Fruit fly (Drosophila melanogaster) whole organism, embryonic: ENCODE data around the gene CG5498.

Experiments used
- CG12236 ChIP-seq: fragments of 200-800 bp; sonication (Bioruptor generic); optimal IDR thresholded peaks from 2 replicates; lab custom pipeline; 2016; ENCODE audit warnings: missing biosample characterization, missing genetic modification characterization
- CG1233 ChIP-seq: fragments of 200-800 bp; sonication (Bioruptor generic); optimal IDR thresholded peaks from 4 replicates; lab custom pipeline; 2018; ENCODE audit warnings: missing biosample characterization, mild to moderate bottlenecking, missing genetic modification characterization
- CG12659 ChIP-seq: fragments of 200-800 bp; sonication (Bioruptor generic); optimal IDR thresholded peaks from 3 replicates; lab custom pipeline; 2017; ENCODE audit warnings: mild to moderate bottlenecking, missing biosample characterization, missing genetic modification reagents, missing genetic modification characterization
- CG13775 ChIP-seq: fragments of 200-800 bp; sonication (Bioruptor generic); optimal IDR thresholded peaks from 3 replicates; lab custom pipeline; 2017; ENCODE audit warnings: missing biosample characterization, mild to moderate bottlenecking, missing genetic modification characterization
- CG14667 ChIP-seq: fragments of 200-800 bp; sonication (Bioruptor generic); IDR thresholded peaks from 2 replicates; pipeline ENCODE4 v1.3.6; 2022; ENCODE audit warnings: missing biosample characterization, missing genetic modification characterization
- CG14860 ChIP-seq: fragments of 200-800 bp; sonication (Bioruptor generic); IDR thresholded peaks from 3 replicates; pipeline ENCODE4 v1.3.6; 2022; ENCODE audit warnings: missing biosample characterization, missing genetic modification characterization; ENCODE audit not compliant: partially characterized antibody
- CG15479 ChIP-seq: fragments of 200-800 bp; sonication (Bioruptor generic); optimal IDR thresholded peaks from 3 replicates; lab custom pipeline; 2019; ENCODE audit warnings: missing biosample characterization, mild to moderate bottlenecking, missing genetic modification characterization, moderate library complexity
- CG16815 ChIP-seq: fragments of 200-800 bp; sonication (Bioruptor generic); optimal IDR thresholded peaks from 3 replicates; lab custom pipeline; 2017; ENCODE audit warnings: missing biosample characterization, mild to moderate bottlenecking, missing genetic modification characterization
- CG17361 ChIP-seq: fragments of 200-800 bp; sonication (Bioruptor generic); IDR thresholded peaks from 3 replicates; pipeline ENCODE4 v1.3.6; 2022; ENCODE audit warnings: missing biosample characterization, missing genetic modification characterization
- CG18476 ChIP-seq: fragments of 200-800 bp; sonication (Bioruptor generic); optimal IDR thresholded peaks from 2 replicates; lab custom pipeline; 2016; ENCODE audit warnings: missing biosample characterization, mild to moderate bottlenecking, missing genetic modification characterization
- CG30403 ChIP-seq: fragments of 200-800 bp; sonication (Bioruptor generic); optimal IDR thresholded peaks from 3 replicates; lab custom pipeline; 2016; ENCODE audit warnings: missing biosample characterization, missing genetic modification characterization
- CG30431 ChIP-seq: fragments of 200-800 bp; sonication (Bioruptor generic); optimal IDR thresholded peaks from 2 replicates; lab custom pipeline; 2017; ENCODE audit warnings: missing biosample characterization, missing genetic modification characterization
- CG42726 ChIP-seq: fragments of 200-800 bp; sonication (Bioruptor generic); IDR thresholded peaks from 2 replicates; pipeline ENCODE4 v1.3.6; 2022; ENCODE audit warnings: missing biosample characterization, missing genetic modification characterization; ENCODE audit not compliant: partially characterized antibody
- CG4282 ChIP-seq: fragments of 200-800 bp; sonication (Bioruptor generic); optimal IDR thresholded peaks from 2 replicates; lab custom pipeline; 2016; ENCODE audit warnings: missing biosample characterization, missing genetic modification characterization
- CG4820 ChIP-seq: fragments of 200-800 bp; sonication (Bioruptor generic); optimal IDR thresholded peaks from 3 replicates; lab custom pipeline; 2016; ENCODE audit warnings: missing biosample characterization, missing genetic modification characterization
- CG6689 ChIP-seq: fragments of 200-800 bp; sonication (Bioruptor generic); IDR thresholded peaks from 2 replicates; pipeline ENCODE4 v1.3.6; 2022; ENCODE audit warnings: missing biosample characterization, missing genetic modification characterization
- CG6813 ChIP-seq: fragments of 200-800 bp; sonication (Bioruptor generic); optimal IDR thresholded peaks from 2 replicates; lab custom pipeline; 2017; ENCODE audit warnings: missing biosample characterization, missing genetic modification characterization, mild to moderate bottlenecking, moderate library complexity, missing genetic modification reagents
- CG7357 ChIP-seq: fragments of 200-800 bp; sonication (Bioruptor generic); IDR thresholded peaks from 3 replicates; pipeline ENCODE4 v1.3.6; 2022; ENCODE audit warnings: missing biosample characterization, missing genetic modification characterization
- CHES-1-like ChIP-seq: fragments of 200-800 bp; sonication (Bioruptor generic); optimal IDR thresholded peaks from 2 replicates; lab custom pipeline; 2016; ENCODE audit warnings: missing biosample characterization, missing genetic modification characterization
- Ets97D ChIP-seq: fragments of 200-800 bp; sonication (Bioruptor generic); optimal IDR thresholded peaks from 3 replicates; lab custom pipeline; 2016; ENCODE audit warnings: missing biosample characterization, missing genetic modification characterization
- Lhr ChIP-seq: fragments of 200-800 bp; sonication (Bioruptor generic); optimal IDR thresholded peaks from 3 replicates; lab custom pipeline; 2017; ENCODE audit warnings: mild to moderate bottlenecking, missing biosample characterization, missing genetic modification reagents, missing genetic modification characterization
- NC2α ChIP-seq: fragments of 200-800 bp; sonication (Bioruptor generic); optimal IDR thresholded peaks from 2 replicates; lab custom pipeline; 2016; ENCODE audit warnings: missing biosample characterization, missing genetic modification characterization
- NC2β ChIP-seq: fragments of 200-800 bp; sonication (Bioruptor generic); optimal IDR thresholded peaks from 2 replicates; lab custom pipeline; 2016; ENCODE audit warnings: missing biosample characterization, missing genetic modification characterization
- Rx ChIP-seq: fragments of 200-800 bp; sonication (Bioruptor generic); IDR thresholded peaks from 2 replicates; pipeline ENCODE4 v1.3.6; 2022; ENCODE audit warnings: missing biosample characterization, missing genetic modification characterization
- Ssrp ChIP-seq: fragments of 200-800 bp; sonication (Bioruptor generic); optimal IDR thresholded peaks from 2 replicates; lab custom pipeline; 2018; ENCODE audit warnings: missing biosample characterization, mild to moderate bottlenecking, missing genetic modification characterization, moderate library complexity
- Xrp1 ChIP-seq: fragments of 200-800 bp; sonication (Bioruptor generic); IDR thresholded peaks from 2 replicates; pipeline ENCODE4 v1.3.6; 2022; ENCODE audit warnings: missing biosample characterization, missing genetic modification characterization
- amos ChIP-seq: fragments of 200-800 bp; sonication (Bioruptor generic); IDR thresholded peaks from 2 replicates; pipeline ENCODE4 v1.3.6; 2022; ENCODE audit warnings: missing biosample characterization, missing genetic modification characterization; ENCODE audit not compliant: partially characterized antibody
- bbx ChIP-seq: fragments of 200-800 bp; sonication (Bioruptor generic); IDR thresholded peaks from 2 replicates; pipeline ENCODE4 v1.3.6; 2022; ENCODE audit warnings: missing biosample characterization, missing genetic modification characterization; ENCODE audit not compliant: partially characterized antibody
- cad ChIP-seq: fragments of >200 bp; optimal IDR thresholded peaks from 2 replicates; lab custom pipeline; 2017; ENCODE audit warnings: missing biosample characterization, missing genetic modification characterization
- chif ChIP-seq, 2 experiments: fragments of 200-800 bp; sonication (Bioruptor generic); optimal IDR thresholded peaks; 3 replicates each; lab custom pipeline; 2016; ENCODE audit warnings: missing biosample characterization in 2 of 2, missing genetic modification characterization in 2 of 2
- corto ChIP-seq: fragments of 200-800 bp; sonication (Bioruptor generic); optimal IDR thresholded peaks from 2 replicates; lab custom pipeline; 2016; ENCODE audit warnings: missing biosample characterization, mild to moderate bottlenecking, missing genetic modification characterization, moderate library complexity
- crc ChIP-seq: fragments of 200-800 bp; sonication (Bioruptor generic); optimal IDR thresholded peaks from 2 replicates; lab custom pipeline; 2016; ENCODE audit warnings: missing biosample characterization, missing genetic modification characterization
- emc ChIP-seq: fragments of 200-800 bp; sonication (Bioruptor generic); optimal IDR thresholded peaks from 2 replicates; lab custom pipeline; 2016; ENCODE audit warnings: missing biosample characterization, missing genetic modification characterization
- ewg ChIP-seq: fragments of 200-800 bp; sonication (Bioruptor generic); optimal IDR thresholded peaks from 3 replicates; lab custom pipeline; 2017; ENCODE audit warnings: mild to moderate bottlenecking, missing biosample characterization, missing genetic modification reagents, missing genetic modification characterization
- gem ChIP-seq: fragments of 200-800 bp; sonication (Bioruptor generic); optimal IDR thresholded peaks from 2 replicates; lab custom pipeline; 2019; ENCODE audit warnings: missing biosample characterization, mild to moderate bottlenecking, missing genetic modification characterization, moderate library complexity
- ham ChIP-seq: fragments of 200-800 bp; sonication (Bioruptor generic); IDR thresholded peaks from 2 replicates; pipeline ENCODE4 v1.3.6; 2022; ENCODE audit warnings: missing biosample characterization, missing genetic modification characterization
- ind ChIP-seq: fragments of 200-800 bp; sonication (Bioruptor generic); optimal IDR thresholded peaks from 3 replicates; lab custom pipeline; 2016; ENCODE audit warnings: missing biosample characterization, missing genetic modification characterization
- ken ChIP-seq: fragments of 200-800 bp; sonication (Bioruptor generic); IDR thresholded peaks from 3 replicates; pipeline ENCODE4 v1.3.6; 2022; ENCODE audit warnings: missing biosample characterization, missing genetic modification characterization
- kni ChIP-seq: fragments of 200-800 bp; sonication (Bioruptor generic); optimal IDR thresholded peaks from 3 replicates; lab custom pipeline; 2017; ENCODE audit warnings: mild to moderate bottlenecking, missing biosample characterization, missing genetic modification reagents, missing genetic modification characterization
- peb ChIP-seq: fragments of 200-800 bp; sonication (Bioruptor generic); IDR thresholded peaks from 2 replicates; pipeline ENCODE4 v1.3.6; 2022; ENCODE audit warnings: missing biosample characterization, missing genetic modification characterization
- sc ChIP-seq, 3 experiments: fragments of >200 bp in 2 of 3; fragments of 200-800 bp in 1 of 3; sonication (Bioruptor generic) in 1 of 3; optimal IDR thresholded peaks; 2 replicates in 2 of 3; 3 replicates in 1 of 3; lab custom pipeline; 2017; ENCODE audit warnings: mild to moderate bottlenecking in 1 of 3, missing biosample characterization in 1 of 3, missing genetic modification characterization in 1 of 3, missing genetic modification reagents in 1 of 3
- sens ChIP-seq: fragments of 200-800 bp; sonication (Bioruptor generic); peaks from one replicate; lab custom pipeline; 2016; ENCODE audit warnings: missing biosample characterization, missing genetic modification characterization
- sens-2 ChIP-seq: fragments of 200-800 bp; sonication (Bioruptor generic); IDR thresholded peaks from 2 replicates; pipeline ENCODE4 v1.3.6; 2022; ENCODE audit warnings: missing biosample characterization, missing genetic modification characterization
- sim ChIP-seq: fragments of 200-800 bp; sonication (Bioruptor generic); IDR thresholded peaks from 2 replicates; pipeline ENCODE4 v1.3.6; 2022; ENCODE audit warnings: missing biosample characterization, missing genetic modification characterization
- tgo ChIP-seq: fragments of 200-800 bp; sonication (Bioruptor generic); IDR thresholded peaks from 3 replicates; pipeline ENCODE4 v1.3.6; 2022; ENCODE audit warnings: missing biosample characterization, missing genetic modification characterization
- tio ChIP-seq: fragments of 200-800 bp; sonication (Bioruptor generic); optimal IDR thresholded peaks from 2 replicates; lab custom pipeline; 2017; ENCODE audit warnings: missing biosample characterization, missing genetic modification characterization, inconsistent platforms
- trem ChIP-seq: fragments of 200-800 bp; optimal IDR thresholded peaks from 3 replicates; lab custom pipeline; 2019; ENCODE audit warnings: missing biosample characterization, mild to moderate bottlenecking, missing genetic modification characterization, moderate library complexity
- unc-4 ChIP-seq: fragments of 200-800 bp; sonication (Bioruptor generic); IDR thresholded peaks from 2 replicates; pipeline ENCODE4 v1.3.6; 2022; ENCODE audit warnings: missing biosample characterization, missing genetic modification characterization; ENCODE audit not compliant: partially characterized antibody

Gene CG5498

dm6 chr3L:20402665-20403492, 19.0 kb upstream of the CG5498 start (continued):
- peak; percentile 89 for TF ChIP-seq sens (GFP tag; lab: Kevin White, UChicago)
- TF ChIP-seq CG4820 (GFP tag; lab: Kevin White, UChicago) = peak; percentile 30
- TF ChIP-seq ewg (GFP tag; lab: Kevin White, UChicago) = no peak
- peak; percentile 57 for TF ChIP-seq corto (GFP tag; lab: Kevin White, UChicago)
- no peak for TF ChIP-seq peb (GFP tag; lab: Robert Waterston, UW)
- TF ChIP-seq emc (GFP tag; lab: Kevin White, UChicago) = no peak
- peak; percentile 50 for TF ChIP-seq CG16815 (GFP tag; lab: Kevin White, UChicago)
- TF ChIP-seq sim (GFP tag; lab: Robert Waterston, UW) = no peak
- TF ChIP-seq CG14860 (GFP tag; lab: Robert Waterston, UW) = no peak
- peak; percentile 12 for TF ChIP-seq CHES-1-like (GFP tag; lab: Kevin White, UChicago)
- peak; percentile 76 for TF ChIP-seq Xrp1 (GFP tag; lab: Robert Waterston, UW)
- no peak for TF ChIP-seq NC2α
- no peak for TF ChIP-seq crc (GFP tag; lab: Kevin White, UChicago)
- TF ChIP-seq sc (optimal IDR thresholded peaks at IDR 0.05; lab: Kevin White, UChicago) = no peak
- peak; percentile 50 for TF ChIP-seq sc (GFP tag; optimal IDR thresholded peaks at IDR 0.05; lab: Kevin White, UChicago)
- peak; percentile 79 for TF ChIP-seq kni
- peak; percentile 6 for TF ChIP-seq CG12236 (GFP tag; lab: Kevin White, UChicago)
- peak; percentile 15 for TF ChIP-seq CG6813 (GFP tag; lab: Kevin White, UChicago)
- TF ChIP-seq Lhr (GFP tag; lab: Kevin White, UChicago) = peak; percentile 12
- no peak for TF ChIP-seq sens-2 (GFP tag; lab: Robert Waterston, UW)
- TF ChIP-seq CG18476 (GFP tag; lab: Kevin White, UChicago) = no peak
- no peak for TF ChIP-seq tgo (GFP tag; lab: Robert Waterston, UW)
- TF ChIP-seq unc-4 = no peak
- TF ChIP-seq Ets97D (GFP tag; lab: Kevin White, UChicago) = no peak
- peak; percentile 100 for TF ChIP-seq CG15479
- no peak for TF ChIP-seq ham (GFP tag; lab: Robert Waterston, UW)
- no peak for TF ChIP-seq ind (GFP tag; lab: Kevin White, UChicago)
- no peak for TF ChIP-seq tio (GFP tag; lab: Kevin White, UChicago)
- TF ChIP-seq CG30403 = peak; percentile 8
- no peak for TF ChIP-seq CG42726 (GFP tag; lab: Robert Waterston, UW)
- peak; percentile 31; the same call in 1 of the 2 replicates for TF ChIP-seq CG6689 (GFP tag; lab: Robert Waterston, UW)
- TF ChIP-seq cad (GFP tag; lab: Kevin White, UChicago) = peak; percentile 64
- no peak for TF ChIP-seq Rx (GFP tag; lab: Robert Waterston, UW)
- TF ChIP-seq CG1233 (GFP tag; lab: Kevin White, UChicago) = peak; percentile 7
- TF ChIP-seq CG7357 (GFP tag; lab: Robert Waterston, UW) = no peak
- 0 out of 2 replicates have a peak, but pooled peaks have one; percentile 39 for TF ChIP-seq amos (GFP tag; lab: Robert Waterston, UW)
- TF ChIP-seq CG14667 (GFP tag; lab: Robert Waterston, UW) = no peak
- no peak for TF ChIP-seq CG12659 (GFP tag; lab: Kevin White, UChicago)
- TF ChIP-seq ken (GFP tag; lab: Robert Waterston, UW) = 0 out of 3 replicates have a peak, but pooled peaks have one; percentile 13
- TF ChIP-seq gem (tag; lab: Kevin White, UChicago) = peak; percentile 64
- peak; percentile 28; the same call in 1 of the 3 replicates for TF ChIP-seq CG17361 (GFP tag; lab: Robert Waterston, UW)
- peak; percentile 65 for TF ChIP-seq trem (tag; lab: Kevin White, UChicago)
- TF ChIP-seq chif (GFP tag; optimal IDR thresholded peaks at IDR 0.05; lab: Kevin White, UChicago) = peak in 1 of 2 experiments; percentile 57
- peak; percentile 51 for TF ChIP-seq NC2β (GFP tag; lab: Kevin White, UChicago)
- no peak for TF ChIP-seq bbx
- peak; percentile 30 for TF ChIP-seq CG30431 (GFP tag; lab: Kevin White, UChicago)
- TF ChIP-seq CG13775 = peak; percentile 45
- TF ChIP-seq Ssrp (tag; lab: Kevin White, UChicago) = peak; percentile 39
- TF ChIP-seq CG4282 = no peak
